Fruit fly (Drosophila melanogaster) whole organism, embryonic: ENCODE measurements around the gene CG17637.

ENCODE experiments used
- Blimp-1 ChIP-seq: fragments of 200-800 bp; sonication (Bioruptor generic); optimal IDR thresholded peaks from 3 replicates; lab custom pipeline; 2018; ENCODE audit warnings: missing biosample characterization, missing genetic modification characterization, mild to moderate bottlenecking, moderate library complexity, missing genetic modification reagents
- CG10366 ChIP-seq: fragments of 200-800 bp; sonication (Bioruptor generic); IDR thresholded peaks from 2 replicates; pipeline ENCODE4 v1.3.6; 2022; ENCODE audit warnings: missing biosample characterization, missing genetic modification characterization
- CG12942 ChIP-seq: fragments of 200-800 bp; sonication (Bioruptor generic); optimal IDR thresholded peaks from 3 replicates; lab custom pipeline; 2016; ENCODE audit warnings: missing biosample characterization, missing genetic modification characterization
- CG14050 ChIP-seq: fragments of 200-800 bp; sonication (Bioruptor generic); IDR thresholded peaks from 3 replicates; pipeline ENCODE4 v1.3.6; 2022; ENCODE audit warnings: missing biosample characterization, missing genetic modification characterization
- CG17361 ChIP-seq: fragments of 200-800 bp; sonication (Bioruptor generic); IDR thresholded peaks from 3 replicates; pipeline ENCODE4 v1.3.6; 2022; ENCODE audit warnings: missing biosample characterization, missing genetic modification characterization
- CG30403 ChIP-seq: fragments of 200-800 bp; sonication (Bioruptor generic); optimal IDR thresholded peaks from 3 replicates; lab custom pipeline; 2016; ENCODE audit warnings: missing biosample characterization, missing genetic modification characterization
- CG30431 ChIP-seq: fragments of 200-800 bp; sonication (Bioruptor generic); optimal IDR thresholded peaks from 2 replicates; lab custom pipeline; 2017; ENCODE audit warnings: missing biosample characterization, missing genetic modification characterization
- CG3065 ChIP-seq: fragments of 200-800 bp; sonication (Bioruptor generic); optimal IDR thresholded peaks from 2 replicates; lab custom pipeline; 2016; ENCODE audit warnings: missing biosample characterization, missing genetic modification characterization
- CG31441 ChIP-seq: fragments of 200-800 bp; sonication (Bioruptor generic); IDR thresholded peaks from 2 replicates; pipeline ENCODE4 v1.3.6; 2022; ENCODE audit warnings: missing biosample characterization, missing genetic modification characterization
- CG33213 ChIP-seq: fragments of 200-800 bp; sonication (Bioruptor generic); optimal IDR thresholded peaks from 3 replicates; lab custom pipeline; 2016; ENCODE audit warnings: missing biosample characterization, missing genetic modification characterization
- CG3847 ChIP-seq: fragments of 200-800 bp; sonication (Bioruptor generic); IDR thresholded peaks from 2 replicates; pipeline ENCODE4 v1.3.6; 2022; ENCODE audit warnings: missing biosample characterization, missing genetic modification characterization
- CG4424 ChIP-seq: fragments of 200-800 bp; sonication (Bioruptor generic); optimal IDR thresholded peaks from 3 replicates; lab custom pipeline; 2016; ENCODE audit warnings: missing biosample characterization, missing genetic modification characterization
- CG4707 ChIP-seq: fragments of 200-800 bp; sonication (Bioruptor generic); optimal IDR thresholded peaks from 2 replicates; lab custom pipeline; 2018; ENCODE audit warnings: missing biosample characterization, mild to moderate bottlenecking, missing genetic modification characterization, moderate library complexity
- CG6175 ChIP-seq: fragments of 200-800 bp; sonication (Bioruptor generic); IDR thresholded peaks from 3 replicates; pipeline ENCODE4 v1.3.6; 2022; ENCODE audit warnings: missing biosample characterization, missing genetic modification characterization
- CG8765 ChIP-seq: fragments of 200-800 bp; sonication (Bioruptor generic); IDR thresholded peaks from 2 replicates; pipeline ENCODE4 v1.3.6; 2022; ENCODE audit warnings: missing biosample characterization, missing genetic modification characterization
- CG9727 ChIP-seq: fragments of 200-800 bp; sonication (Bioruptor generic); optimal IDR thresholded peaks from 3 replicates; lab custom pipeline; 2017; ENCODE audit warnings: missing biosample characterization, mild to moderate bottlenecking, missing genetic modification characterization
- Chrac-16 ChIP-seq: fragments of 200-800 bp; sonication (Bioruptor generic); optimal IDR thresholded peaks from 3 replicates; lab custom pipeline; 2016; ENCODE audit warnings: missing biosample characterization, missing genetic modification characterization
- CkIIα-i1 ChIP-seq: fragments of 200-800 bp; sonication (Bioruptor generic); IDR thresholded peaks from 2 replicates; pipeline ENCODE4 v1.3.6; 2022; ENCODE audit warnings: missing biosample characterization, missing genetic modification characterization
- Elba2 ChIP-seq: fragments of 200-800 bp; sonication (Bioruptor generic); optimal IDR thresholded peaks from 3 replicates; lab custom pipeline; 2016; ENCODE audit warnings: missing biosample characterization, missing genetic modification characterization
- Gug ChIP-seq: fragments of 200-800 bp; sonication (Bioruptor generic); IDR thresholded peaks from 4 replicates; pipeline ENCODE4 v1.3.6; 2022; ENCODE audit warnings: missing biosample characterization, missing genetic modification characterization
- Lim3 ChIP-seq: fragments of 200-800 bp; sonication (Bioruptor generic); IDR thresholded peaks from 2 replicates; pipeline ENCODE4 v1.3.6; 2022; ENCODE audit warnings: missing biosample characterization, missing genetic modification characterization
- MESR4 ChIP-seq: fragments of 200-800 bp; sonication (Bioruptor generic); optimal IDR thresholded peaks from 2 replicates; lab custom pipeline; 2018; ENCODE audit warnings: missing biosample characterization, mild to moderate bottlenecking, missing genetic modification characterization, moderate library complexity
- MTF-1 ChIP-seq: fragments of 200-800 bp; sonication (Bioruptor generic); optimal IDR thresholded peaks from 2 replicates; lab custom pipeline; 2018; ENCODE audit warnings: missing biosample characterization, mild to moderate bottlenecking, missing genetic modification characterization, borderline replicate concordance
- Meics ChIP-seq: fragments of 200-800 bp; sonication (Bioruptor generic); optimal IDR thresholded peaks from 2 replicates; lab custom pipeline; 2017; ENCODE audit warnings: missing biosample characterization, mild to moderate bottlenecking, missing genetic modification characterization
- NfI ChIP-seq: fragments of 200-800 bp; sonication (Bioruptor generic); optimal IDR thresholded peaks from 3 replicates; lab custom pipeline; 2018; ENCODE audit warnings: missing biosample characterization, mild to moderate bottlenecking, missing genetic modification characterization, moderate library complexity
- Rx ChIP-seq: fragments of 200-800 bp; sonication (Bioruptor generic); IDR thresholded peaks from 2 replicates; pipeline ENCODE4 v1.3.6; 2022; ENCODE audit warnings: missing biosample characterization, missing genetic modification characterization
- Six4 ChIP-seq: fragments of 200-800 bp; sonication (Bioruptor generic); optimal IDR thresholded peaks from 2 replicates; lab custom pipeline; 2016; ENCODE audit warnings: missing biosample characterization, missing genetic modification characterization
- Spps ChIP-seq: fragments of 200-800 bp; sonication (Bioruptor generic); optimal IDR thresholded peaks from 2 replicates; lab custom pipeline; 2018; ENCODE audit warnings: missing biosample characterization, mild to moderate bottlenecking, missing genetic modification characterization
- Stat92E ChIP-seq, 3 experiments: fragments of >200 bp in 2 of 3; fragments of 200-800 bp in 1 of 3; sonication (Bioruptor generic) in 1 of 3; optimal IDR thresholded peaks; 2 replicates each; lab custom pipeline; 2017 to 2019; ENCODE audit warnings: missing biosample characterization in 3 of 3, missing genetic modification characterization in 3 of 3, mild to moderate bottlenecking in 1 of 3, moderate library complexity in 1 of 3
- ab ChIP-seq: fragments of 200-800 bp; sonication (Bioruptor generic); optimal IDR thresholded peaks from 2 replicates; lab custom pipeline; 2016; ENCODE audit warnings: missing biosample characterization, missing genetic modification characterization
- ac ChIP-seq: fragments of 200-800 bp; sonication (Bioruptor generic); optimal IDR thresholded peaks from 3 replicates; lab custom pipeline; 2017; ENCODE audit warnings: missing biosample characterization, mild to moderate bottlenecking, missing genetic modification characterization
- bab2 ChIP-seq: fragments of 200-800 bp; sonication (Bioruptor generic); optimal IDR thresholded peaks from 2 replicates; lab custom pipeline; 2016; ENCODE audit warnings: missing biosample characterization, missing genetic modification characterization
- btn ChIP-seq: fragments of 200-800 bp; sonication (Bioruptor generic); optimal IDR thresholded peaks from 2 replicates; lab custom pipeline; 2016; ENCODE audit warnings: missing biosample characterization, missing genetic modification characterization
- cwo ChIP-seq: fragments of 200-800 bp; sonication (Bioruptor generic); optimal IDR thresholded peaks from 3 replicates; lab custom pipeline; 2017; ENCODE audit warnings: missing biosample characterization, missing genetic modification characterization, mild to moderate bottlenecking, moderate library complexity, missing genetic modification reagents
- da ChIP-seq: fragments of 200-800 bp; sonication (Bioruptor generic); optimal IDR thresholded peaks from 2 replicates; lab custom pipeline; 2016; ENCODE audit warnings: missing biosample characterization, missing genetic modification characterization
- dpn ChIP-seq, 2 experiments: fragments of 200-800 bp; sonication (Bioruptor generic); optimal IDR thresholded peaks; 3 replicates each; lab custom pipeline; 2016; ENCODE audit warnings: missing biosample characterization in 2 of 2, missing genetic modification characterization in 2 of 2
- ewg ChIP-seq: fragments of 200-800 bp; sonication (Bioruptor generic); optimal IDR thresholded peaks from 3 replicates; lab custom pipeline; 2017; ENCODE audit warnings: mild to moderate bottlenecking, missing biosample characterization, missing genetic modification reagents, missing genetic modification characterization
- hb ChIP-seq: fragments of 200-800 bp; sonication (Bioruptor generic); IDR thresholded peaks from 3 replicates; pipeline ENCODE4 v1.3.6; 2022; ENCODE audit warnings: missing biosample characterization, missing genetic modification characterization; ENCODE audit not compliant: partially characterized antibody
- mld ChIP-seq: fragments of 200-800 bp; sonication (Bioruptor generic); IDR thresholded peaks from 3 replicates; pipeline ENCODE4 v1.3.6; 2022; ENCODE audit warnings: missing biosample characterization, missing genetic modification characterization; ENCODE audit not compliant: partially characterized antibody
- nerfin-2 ChIP-seq: fragments of 200-800 bp; sonication (Bioruptor generic); IDR thresholded peaks from 2 replicates; pipeline ENCODE4 v1.3.6; 2022; ENCODE audit warnings: missing biosample characterization, missing genetic modification characterization; ENCODE audit not compliant: partially characterized antibody
- odd ChIP-seq: fragments of 200-800 bp; sonication (Bioruptor generic); optimal IDR thresholded peaks from 2 replicates; lab custom pipeline; 2017; ENCODE audit warnings: missing biosample characterization, mild to moderate bottlenecking, missing genetic modification characterization
- prd ChIP-seq, 3 experiments: fragments of >200 bp in 2 of 3; fragments of 200-800 bp in 1 of 3; sonication (Bioruptor generic) in 1 of 3; optimal IDR thresholded peaks in 2 of 3; IDR thresholded peaks in 1 of 3; 2 replicates in 2 of 3; 3 replicates in 1 of 3; pipeline versions ENCODE4 v1.3.6 to Lab custom; 2017 to 2022; ENCODE audit warnings: missing biosample characterization in 1 of 3, missing genetic modification characterization in 1 of 3
- pzg ChIP-seq: fragments of 200-800 bp; sonication (Bioruptor generic); optimal IDR thresholded peaks from 3 replicates; lab custom pipeline; 2018; ENCODE audit warnings: missing biosample characterization, mild to moderate bottlenecking, missing genetic modification characterization, moderate library complexity
- sc ChIP-seq, 3 experiments: fragments of >200 bp in 2 of 3; fragments of 200-800 bp in 1 of 3; sonication (Bioruptor generic) in 1 of 3; optimal IDR thresholded peaks; 2 replicates in 2 of 3; 3 replicates in 1 of 3; lab custom pipeline; 2017; ENCODE audit warnings: mild to moderate bottlenecking in 1 of 3, missing biosample characterization in 1 of 3, missing genetic modification characterization in 1 of 3, missing genetic modification reagents in 1 of 3
- sim ChIP-seq: fragments of 200-800 bp; sonication (Bioruptor generic); IDR thresholded peaks from 2 replicates; pipeline ENCODE4 v1.3.6; 2022; ENCODE audit warnings: missing biosample characterization, missing genetic modification characterization
- trem ChIP-seq: fragments of 200-800 bp; optimal IDR thresholded peaks from 3 replicates; lab custom pipeline; 2019; ENCODE audit warnings: missing biosample characterization, mild to moderate bottlenecking, missing genetic modification characterization, moderate library complexity
- wdn ChIP-seq: fragments of 200-800 bp; sonication (Bioruptor generic); IDR thresholded peaks from 2 replicates; pipeline ENCODE4 v1.3.6; 2022; ENCODE audit warnings: missing biosample characterization, missing genetic modification characterization
- yki ChIP-seq: fragments of >200 bp; optimal IDR thresholded peaks from 3 replicates; lab custom pipeline; 2018

CG17637 gene

DNA sequence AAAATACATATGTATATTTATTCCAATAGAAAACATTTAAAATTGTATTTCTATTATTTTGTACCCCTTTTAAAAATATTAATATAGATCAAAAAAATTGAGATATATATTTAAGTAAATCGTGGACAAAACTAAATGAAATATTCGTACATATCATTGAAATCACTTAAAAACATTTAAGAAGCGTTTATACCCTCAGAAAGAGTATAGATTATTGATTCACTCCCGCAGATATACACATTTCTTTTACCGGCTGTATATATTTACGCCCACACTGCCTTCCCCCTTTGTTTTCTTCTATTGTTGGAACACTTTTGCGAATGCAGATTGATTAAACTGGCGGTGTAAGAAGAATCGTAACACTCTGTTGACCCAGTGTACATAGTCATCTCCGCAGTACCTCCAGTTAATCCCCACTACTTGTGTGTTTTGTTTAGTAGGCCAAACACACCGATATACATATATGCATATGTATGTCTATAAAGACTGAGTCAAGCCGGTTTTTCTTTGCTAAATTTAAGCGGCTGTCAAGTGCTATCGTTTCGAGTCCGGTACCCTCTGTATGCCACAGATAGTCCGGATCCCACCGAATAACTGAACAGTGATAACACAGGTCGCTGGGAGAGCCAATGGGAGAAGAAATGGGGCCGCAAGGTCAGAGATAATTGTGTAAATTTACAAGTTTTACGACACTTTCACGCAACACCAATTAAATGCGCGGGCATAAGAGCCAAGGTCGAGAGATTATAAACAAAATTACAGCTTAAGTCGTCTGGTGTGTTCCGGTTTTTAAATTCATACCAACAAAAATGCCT lies 32.3 kb upstream of the CG17637 start (continued):
- TF ChIP-seq CG10366 (no peak), cwo (no peak), yki (lab: Kevin White, UChicago) (no peak), MTF-1 (GFP tag; lab: Kevin White, UChicago) (peak; percentile 48), Chrac-16 (GFP tag; lab: Kevin White, UChicago) (no peak), hb (no peak), ab (GFP tag; lab: Kevin White, UChicago) (no peak), trem (tag; lab: Kevin White, UChicago) (peak; percentile 1), mld (GFP tag; lab: Robert Waterston, UW) (no peak), prd (optimal IDR thresholded peaks at IDR 0.05; lab: Kevin White, UChicago) (no peak), prd (GFP tag; IDR thresholded peaks at IDR 0.05; lab: Robert Waterston, UW) (no peak), CG4707 (GFP tag; lab: Kevin White, UChicago) (peak; percentile 58), nerfin-2 (GFP tag; lab: Robert Waterston, UW) (no peak), Elba2 (GFP tag; lab: Kevin White, UChicago) (no peak), MESR4 (GFP tag; lab: Kevin White, UChicago) (peak; percentile 12), CG30403 (GFP tag; lab: Kevin White, UChicago) (peak; percentile 9), CG4424 (peak; percentile 7), CG31441 (GFP tag; lab: Robert Waterston, UW) (peak; percentile 61; the same call in 1 of the 2 replicates), CG9727 (GFP tag; lab: Kevin White, UChicago) (peak; percentile 62), ewg (GFP tag; lab: Kevin White, UChicago) (peak; percentile 32), Stat92E (GFP tag; optimal IDR thresholded peaks at IDR 0.05; lab: Kevin White, UChicago) (no peak), wdn (no peak), dpn (GFP tag; optimal IDR thresholded peaks at IDR 0.05; lab: Kevin White, UChicago) (peak; percentile 25 to 59), CG33213 (GFP tag; lab: Kevin White, UChicago) (peak; percentile 67), CG12942 (GFP tag; lab: Kevin White, UChicago) (peak; percentile 44), da (GFP tag; lab: Kevin White, UChicago) (peak; percentile 46), Lim3 (GFP tag; lab: Robert Waterston, UW) (no peak), CG30431 (peak; percentile 27), odd (GFP tag; lab: Kevin White, UChicago) (no peak), sc (optimal IDR thresholded peaks at IDR 0.05; lab: Kevin White, UChicago) (no peak), sc (GFP tag; optimal IDR thresholded peaks at IDR 0.05; lab: Kevin White, UChicago) (peak; percentile 78), btn (GFP tag; lab: Kevin White, UChicago) (peak; percentile 45), Six4 (no peak), CG6175 (GFP tag; lab: Robert Waterston, UW) (no peak), sim (GFP tag; lab: Robert Waterston, UW) (no peak), Rx (GFP tag; lab: Robert Waterston, UW) (no peak), pzg (no peak), bab2 (GFP tag; lab: Kevin White, UChicago) (peak; percentile 81), Gug (GFP tag; lab: Robert Waterston, UW) (no peak), NfI (peak; percentile 27), Spps (peak; percentile 44), CG8765 (no peak), CG14050 (GFP tag; lab: Robert Waterston, UW) (no peak), Blimp-1 (GFP tag; lab: Kevin White, UChicago) (no peak), CG3065 (GFP tag; lab: Kevin White, UChicago) (peak; percentile 22), Meics (GFP tag; lab: Kevin White, UChicago) (peak; percentile 83), CkIIα-i1 (no peak), ac (GFP tag; lab: Kevin White, UChicago) (peak; percentile 79), CG17361 (peak; percentile 77), CG3847 (GFP tag; lab: Robert Waterston, UW) (no peak; the same call in 1 of the 2 replicates)
